Fruit fly (Drosophila melanogaster) whole organism: ENCODE data around the gene CG31815.

ENCODE experiments used
- CG8478 ChIP-seq: fragments of >200 bp; optimal IDR thresholded peaks from 2 replicates; lab custom pipeline; 2018; ENCODE audit warnings: inconsistent platforms
- EcR ChIP-seq, 2 experiments: fragments of >200 bp; optimal IDR thresholded peaks; 2 replicates each; lab custom pipeline; 2017; ENCODE audit warnings: missing biosample characterization in 2 of 2, missing genetic modification characterization in 2 of 2, missing genetic modification reagents in 2 of 2
- usp ChIP-seq: fragments of >200 bp; optimal IDR thresholded peaks from 2 replicates; lab custom pipeline; 2017; ENCODE audit warnings: missing biosample characterization, missing genetic modification characterization, mixed read lengths

DNA sequence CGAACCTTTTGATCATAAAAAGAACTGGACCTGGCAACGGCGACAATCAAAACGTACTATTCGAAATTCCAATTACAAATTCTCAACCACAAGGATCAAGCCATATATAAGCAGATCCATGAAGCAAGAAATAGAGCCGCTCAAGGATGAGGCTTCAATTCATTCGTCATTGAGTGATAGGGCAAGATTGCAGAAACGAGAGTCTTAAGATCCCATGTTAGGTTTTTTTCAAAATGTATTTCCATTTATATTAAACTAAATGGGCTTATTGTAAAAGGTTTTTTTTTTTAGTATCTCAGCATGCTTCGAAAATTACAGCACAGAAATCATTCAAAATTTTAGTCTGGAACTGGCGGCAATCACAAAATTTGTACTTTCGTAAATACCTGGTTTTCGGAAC, 1.4 kb downstream of the CG31815 start, which contains the start of gene CG4631:
- no peak for TF ChIP-seq CG8478 (lab: Kevin White, UChicago)
- TF ChIP-seq usp (GFP tag; lab: Kevin White, UChicago), result no peak
- no peak for TF ChIP-seq EcR (GFP tag; optimal IDR thresholded peaks at IDR 0.05; lab: Kevin White, UChicago)
